Fruit fly (Drosophila melanogaster) whole organism: Measurements from ENCODE around the gene RecQ5.
A peak's percentile ranks its signal among the peaks of the same experiment; 100 is the strongest.

Source experiments
- CG8478 ChIP-seq: fragments of >200 bp; optimal IDR thresholded peaks from 2 replicates; lab custom pipeline; 2018; ENCODE audit warnings: inconsistent platforms
- Dll ChIP-seq: fragments of >200 bp; optimal IDR thresholded peaks from 2 replicates; lab custom pipeline; 2017
- EcR ChIP-seq, 2 experiments: fragments of >200 bp; optimal IDR thresholded peaks; 2 replicates each; lab custom pipeline; 2017; ENCODE audit warnings: missing biosample characterization in 2 of 2, missing genetic modification characterization in 2 of 2, missing genetic modification reagents in 2 of 2
- pan ChIP-seq: fragments of >200 bp; optimal IDR thresholded peaks from 2 replicates; lab custom pipeline; 2017
- psq ChIP-seq: fragments of >200 bp; optimal IDR thresholded peaks from 2 replicates; lab custom pipeline; 2017
- usp ChIP-seq: fragments of >200 bp; optimal IDR thresholded peaks from 2 replicates; lab custom pipeline; 2017; ENCODE audit warnings: missing biosample characterization, missing genetic modification characterization, mixed read lengths

Gene RecQ5

DNA sequence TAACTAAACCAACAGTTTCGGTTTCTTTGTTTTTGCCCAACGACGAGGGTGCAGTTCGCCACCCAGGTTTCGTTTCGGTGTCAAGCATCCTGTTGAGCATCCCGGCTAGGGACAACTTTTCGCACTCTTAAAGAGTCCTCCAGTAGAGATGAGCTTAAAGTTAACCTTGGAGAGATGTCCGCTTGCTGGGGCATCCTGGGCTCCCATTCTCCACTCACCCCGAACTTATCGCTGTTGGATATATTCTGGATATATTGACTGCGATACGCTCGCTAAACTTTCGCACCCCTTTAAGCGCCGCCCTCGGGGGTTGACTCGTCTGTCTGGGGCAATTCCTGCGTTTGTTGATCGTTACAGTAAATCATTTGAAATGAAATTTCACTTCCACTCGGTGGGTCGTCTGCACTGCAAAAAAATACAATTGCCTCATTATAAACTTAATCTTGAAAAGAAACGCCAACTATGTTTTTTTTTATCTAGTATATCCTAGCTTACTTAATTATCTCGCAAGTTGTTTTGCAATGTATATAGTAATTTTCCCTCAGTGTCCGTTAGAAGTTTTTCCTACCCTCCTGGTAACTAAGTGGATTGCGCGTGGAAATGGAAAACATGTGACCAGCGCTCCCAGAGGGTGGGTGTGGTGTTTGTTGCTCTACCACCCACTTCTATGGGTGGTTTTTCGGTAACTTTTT is 29.8 kb upstream of the RecQ5 start:
- TF ChIP-seq psq (lab: Kevin White, UChicago) (no peak), pan (no peak), EcR (GFP tag; optimal IDR thresholded peaks at IDR 0.05; lab: Kevin White, UChicago) (no peak), CG8478 (no peak), usp (GFP tag; lab: Kevin White, UChicago) (no peak), Dll (lab: Kevin White, UChicago) (no peak)

DNA sequence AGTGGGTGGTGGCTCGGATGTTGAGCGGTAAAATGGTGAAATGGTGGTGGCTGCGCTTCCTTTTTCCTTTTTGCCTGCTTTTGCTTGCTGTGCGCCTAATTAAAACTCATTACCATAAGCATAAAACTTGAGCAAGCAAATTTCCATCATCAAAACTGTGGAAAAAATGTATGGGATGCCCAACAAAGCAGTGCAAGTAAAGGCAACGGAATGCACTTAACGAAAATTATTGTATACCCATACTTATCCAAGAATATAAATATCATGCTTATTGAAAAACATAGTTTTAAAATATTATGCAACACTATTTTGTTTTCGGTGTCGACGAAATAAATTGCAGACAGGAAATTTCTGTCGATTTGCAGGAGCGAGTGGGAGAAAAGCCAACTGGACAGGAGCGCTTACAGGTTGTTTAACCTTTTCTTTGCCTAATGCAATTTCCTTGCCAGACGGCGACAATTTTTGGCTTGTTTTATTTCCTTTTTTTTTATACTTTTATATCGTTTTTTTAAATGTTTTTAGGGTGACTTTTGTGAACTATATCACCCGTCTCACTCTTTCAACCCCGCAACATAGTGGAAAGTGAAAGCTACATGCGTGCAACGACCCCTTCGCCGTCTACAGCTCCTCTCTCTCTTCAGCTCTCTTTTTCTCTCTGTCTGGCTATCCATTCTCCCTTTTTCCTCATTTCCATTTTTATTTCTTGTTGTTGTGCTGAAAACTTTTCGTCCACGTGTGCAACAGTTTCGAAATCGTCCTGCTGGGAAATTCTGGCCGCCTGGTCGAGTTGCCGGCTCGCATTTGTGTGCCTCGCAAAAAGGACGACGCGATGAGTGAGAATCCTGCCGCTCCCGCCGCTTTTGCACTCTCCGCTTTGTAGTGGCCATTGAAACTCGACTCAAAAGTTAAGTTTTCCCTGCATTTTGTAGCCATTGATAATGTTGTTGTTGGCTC is 28.4 kb upstream of the RecQ5 start:
- TF ChIP-seq CG8478 (no peak), pan (no peak), usp (GFP tag; lab: Kevin White, UChicago) (no peak), psq (lab: Kevin White, UChicago) (no peak), EcR (GFP tag; optimal IDR thresholded peaks at IDR 0.05; lab: Kevin White, UChicago) (peak in 1 of 2 experiments; percentile 6)

dm6 chr3L:14657485-14658054 is 25.7 kb upstream of the RecQ5 start:
- TF ChIP-seq EcR (GFP tag; optimal IDR thresholded peaks at IDR 0.05; lab: Kevin White, UChicago) (no peak), usp (GFP tag; lab: Kevin White, UChicago) (no peak), CG8478 (no peak), pan (no peak), psq (lab: Kevin White, UChicago) (no peak), Dll (lab: Kevin White, UChicago) (no peak)

DNA sequence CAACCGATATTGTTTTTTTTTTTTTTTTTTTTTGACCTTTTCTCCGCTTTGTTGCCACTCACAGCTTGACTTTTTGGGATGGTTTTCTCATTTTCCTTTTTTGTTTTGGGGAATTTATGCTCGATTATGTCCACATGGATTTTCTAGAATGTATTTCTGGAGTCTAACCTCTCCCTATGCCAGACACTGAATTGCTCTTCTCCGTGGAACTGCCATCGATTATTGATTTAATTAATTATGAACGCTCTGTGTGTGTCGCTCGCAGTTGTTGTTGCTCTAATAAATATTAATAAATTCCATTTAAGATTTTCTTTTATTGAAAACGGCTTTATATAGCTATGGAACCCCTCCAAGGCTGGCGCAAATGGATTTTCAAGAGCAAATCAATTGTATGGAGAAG is 23.8 kb upstream of the RecQ5 start:
- TF ChIP-seq usp (GFP tag; lab: Kevin White, UChicago) (no peak), EcR (GFP tag; optimal IDR thresholded peaks at IDR 0.05; lab: Kevin White, UChicago) (no peak), Dll (lab: Kevin White, UChicago) (no peak), pan (no peak)

dm6 chr3L:14655178-14655577 is 23.3 kb upstream of the RecQ5 start:
- TF ChIP-seq EcR (GFP tag; optimal IDR thresholded peaks at IDR 0.05; lab: Kevin White, UChicago) (no peak), usp (GFP tag; lab: Kevin White, UChicago) (no peak), CG8478 (no peak), psq (lab: Kevin White, UChicago) (no peak), Dll (lab: Kevin White, UChicago) (no peak), pan (no peak)

- TF ChIP-seq EcR (GFP tag; optimal IDR thresholded peaks at IDR 0.05; lab: Kevin White, UChicago): peak in 1 of 2 experiments; percentile 1
- no peak for TF ChIP-seq CG8478
- TF ChIP-seq pan: no peak
- TF ChIP-seq psq (lab: Kevin White, UChicago): no peak
These were observed 22.9 kb upstream of the RecQ5 start for dm6 chr3L:14654737-14655136.

dm6 chr3L:14652554-14652953 is 20.7 kb upstream of the RecQ5 start:
- TF ChIP-seq usp (GFP tag; lab: Kevin White, UChicago): no peak
- no peak for TF ChIP-seq Dll (lab: Kevin White, UChicago)
- TF ChIP-seq EcR (GFP tag; optimal IDR thresholded peaks at IDR 0.05; lab: Kevin White, UChicago): no peak
- no peak for TF ChIP-seq pan
- no peak for TF ChIP-seq psq (lab: Kevin White, UChicago)
- no peak for TF ChIP-seq CG8478

dm6 chr3L:14650348-14650747 is 18.5 kb upstream of the RecQ5 start:
- TF ChIP-seq pan: no peak
- no peak for TF ChIP-seq psq (lab: Kevin White, UChicago)
- TF ChIP-seq EcR (GFP tag; optimal IDR thresholded peaks at IDR 0.05; lab: Kevin White, UChicago): no peak
- TF ChIP-seq CG8478: no peak
- no peak for TF ChIP-seq usp (GFP tag; lab: Kevin White, UChicago)
- TF ChIP-seq Dll (lab: Kevin White, UChicago): no peak

- TF ChIP-seq CG8478: no peak
- no peak for TF ChIP-seq Dll (lab: Kevin White, UChicago)
- TF ChIP-seq EcR (GFP tag; optimal IDR thresholded peaks at IDR 0.05; lab: Kevin White, UChicago): no peak
- TF ChIP-seq psq (lab: Kevin White, UChicago): no peak
- TF ChIP-seq usp (GFP tag; lab: Kevin White, UChicago): no peak
- TF ChIP-seq pan: no peak
These were observed 17.0 kb upstream of the RecQ5 start for dm6 chr3L:14648922-14649321.

DNA sequence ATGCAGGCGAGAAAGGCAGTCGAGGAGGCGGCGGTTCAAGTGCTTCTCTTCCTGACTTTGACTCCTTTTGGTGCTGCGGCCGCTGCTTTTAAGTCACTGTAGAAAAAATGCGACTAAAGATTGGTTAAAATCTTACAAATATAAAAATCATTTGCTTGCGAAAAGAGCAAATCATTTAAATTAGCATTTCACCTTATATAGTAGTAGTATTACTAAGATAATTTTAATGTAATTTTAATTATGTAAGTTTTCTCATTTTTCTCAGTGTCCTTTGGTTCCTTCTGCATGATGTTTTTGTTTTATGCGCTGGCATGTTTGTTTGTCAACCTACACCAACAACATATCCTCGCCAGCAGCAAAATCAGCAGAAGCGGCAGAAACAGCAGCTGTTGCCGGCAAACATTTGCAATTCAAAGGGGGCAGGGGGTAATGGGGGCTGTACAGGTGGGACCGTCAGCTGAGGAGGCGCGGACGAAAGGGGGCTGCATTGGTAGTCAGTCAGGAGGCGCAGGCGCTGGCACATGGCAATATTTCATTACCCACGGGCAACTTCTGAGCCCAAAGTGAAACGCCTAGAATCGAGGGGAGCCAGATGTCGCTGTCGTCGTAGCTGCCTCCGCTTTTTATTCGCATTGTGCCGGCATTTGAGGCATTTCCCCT is 15.5 kb upstream of the RecQ5 start:
- no peak for TF ChIP-seq psq (lab: Kevin White, UChicago)
- no peak for TF ChIP-seq usp (GFP tag; lab: Kevin White, UChicago)
- no peak for TF ChIP-seq EcR (GFP tag; optimal IDR thresholded peaks at IDR 0.05; lab: Kevin White, UChicago)
- no peak for TF ChIP-seq Dll (lab: Kevin White, UChicago)
- TF ChIP-seq pan: no peak
- TF ChIP-seq CG8478: no peak

DNA sequence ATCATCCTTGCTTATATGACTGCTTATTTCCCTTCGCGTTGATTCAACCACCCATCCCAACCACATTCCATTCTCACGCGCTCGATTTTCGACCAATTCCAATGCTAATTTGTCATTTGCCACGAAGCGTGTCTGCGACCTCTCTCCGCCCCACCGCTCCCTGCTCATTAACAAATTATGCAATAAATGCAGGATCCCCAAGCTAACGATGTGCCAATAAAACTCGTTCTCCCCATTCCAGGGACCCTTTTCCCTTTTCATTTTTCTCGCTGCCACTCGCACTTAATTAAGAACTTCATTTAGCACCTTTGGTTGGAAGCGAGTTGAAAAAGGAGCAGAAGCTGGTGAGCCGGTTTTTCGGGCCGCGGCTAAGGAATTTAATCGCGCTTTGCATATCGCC is 14.1 kb upstream of the RecQ5 start:
- TF ChIP-seq psq (lab: Kevin White, UChicago): no peak
- TF ChIP-seq EcR (GFP tag; optimal IDR thresholded peaks at IDR 0.05; lab: Kevin White, UChicago): no peak
- TF ChIP-seq usp (GFP tag; lab: Kevin White, UChicago): no peak
- TF ChIP-seq CG8478: no peak
- no peak for TF ChIP-seq pan
- TF ChIP-seq Dll (lab: Kevin White, UChicago): no peak
